Fruit fly (Drosophila melanogaster) whole organism, embryonic: ENCODE measurements around the gene CG31735.

Experiments used
- Ada2b ChIP-seq: fragments of 200-800 bp; sonication (Bioruptor generic); IDR thresholded peaks from 2 replicates; pipeline ENCODE4 v1.3.6; 2022; ENCODE audit warnings: missing biosample characterization, missing genetic modification characterization
- Asciz ChIP-seq: fragments of 200-800 bp; sonication (Bioruptor generic); optimal IDR thresholded peaks from 2 replicates; lab custom pipeline; 2017; ENCODE audit warnings: missing biosample characterization, mild to moderate bottlenecking, missing genetic modification characterization, missing genetic modification reagents
- C15 ChIP-seq: fragments of 200-800 bp; sonication (Bioruptor generic); IDR thresholded peaks from 3 replicates; pipeline ENCODE4 v1.3.6; 2022; ENCODE audit warnings: missing biosample characterization, missing genetic modification characterization
- CG10209 ChIP-seq: fragments of 200-800 bp; sonication (Bioruptor generic); optimal IDR thresholded peaks from 3 replicates; lab custom pipeline; 2017; ENCODE audit warnings: missing biosample characterization, mild to moderate bottlenecking, missing genetic modification characterization, missing genetic modification reagents
- CG10274 ChIP-seq: fragments of 200-800 bp; sonication (Bioruptor generic); optimal IDR thresholded peaks from 3 replicates; lab custom pipeline; 2017; ENCODE audit warnings: missing biosample characterization, mild to moderate bottlenecking, missing genetic modification characterization
- CG10462 ChIP-seq: fragments of 200-800 bp; sonication (Bioruptor generic); optimal IDR thresholded peaks from 2 replicates; lab custom pipeline; 2016; ENCODE audit warnings: missing biosample characterization, missing genetic modification characterization
- CG11398 ChIP-seq: fragments of 200-800 bp; sonication (Bioruptor generic); optimal IDR thresholded peaks from 2 replicates; lab custom pipeline; 2016; ENCODE audit warnings: missing biosample characterization, missing genetic modification characterization
- CG12236 ChIP-seq: fragments of 200-800 bp; sonication (Bioruptor generic); optimal IDR thresholded peaks from 2 replicates; lab custom pipeline; 2016; ENCODE audit warnings: missing biosample characterization, missing genetic modification characterization
- CG13123 ChIP-seq: fragments of 200-800 bp; sonication (Bioruptor generic); optimal IDR thresholded peaks from 2 replicates; lab custom pipeline; 2016; ENCODE audit warnings: missing biosample characterization, missing genetic modification characterization
- CG13424 ChIP-seq: fragments of 200-800 bp; sonication (Bioruptor generic); optimal IDR thresholded peaks from 2 replicates; lab custom pipeline; 2019; ENCODE audit warnings: missing biosample characterization, mild to moderate bottlenecking, missing genetic modification characterization, moderate library complexity
- CG17359 ChIP-seq: fragments of 200-800 bp; sonication (Bioruptor generic); optimal IDR thresholded peaks from 3 replicates; lab custom pipeline; 2018; ENCODE audit warnings: missing biosample characterization, mild to moderate bottlenecking, missing genetic modification characterization, moderate library complexity
- CG18619 ChIP-seq: fragments of 200-800 bp; sonication (Bioruptor generic); optimal IDR thresholded peaks from 3 replicates; lab custom pipeline; 2017; ENCODE audit warnings: missing biosample characterization, mild to moderate bottlenecking, missing genetic modification characterization
- CG2120 ChIP-seq: fragments of 200-800 bp; sonication (Bioruptor generic); optimal IDR thresholded peaks from 3 replicates; lab custom pipeline; 2016; ENCODE audit warnings: missing biosample characterization, missing genetic modification characterization
- CG2129 ChIP-seq: fragments of 200-800 bp; sonication (Bioruptor generic); IDR thresholded peaks from 2 replicates; pipeline ENCODE4 v1.3.6; 2022; ENCODE audit warnings: missing biosample characterization, missing genetic modification characterization; ENCODE audit not compliant: partially characterized antibody
- CG3407 ChIP-seq: fragments of 200-800 bp; sonication (Bioruptor generic); optimal IDR thresholded peaks from 2 replicates; lab custom pipeline; 2018; ENCODE audit warnings: missing biosample characterization, mild to moderate bottlenecking, missing genetic modification characterization
- CG4404 ChIP-seq: fragments of 200-800 bp; sonication (Bioruptor generic); IDR thresholded peaks from 2 replicates; pipeline ENCODE4 v1.3.6; 2022; ENCODE audit warnings: missing biosample characterization, missing genetic modification characterization
- CG4424 ChIP-seq: fragments of 200-800 bp; sonication (Bioruptor generic); optimal IDR thresholded peaks from 3 replicates; lab custom pipeline; 2016; ENCODE audit warnings: missing biosample characterization, missing genetic modification characterization
- CG6689 ChIP-seq: fragments of 200-800 bp; sonication (Bioruptor generic); IDR thresholded peaks from 2 replicates; pipeline ENCODE4 v1.3.6; 2022; ENCODE audit warnings: missing biosample characterization, missing genetic modification characterization
- CG8944 ChIP-seq: fragments of 200-800 bp; sonication (Bioruptor generic); optimal IDR thresholded peaks from 3 replicates; lab custom pipeline; 2016; ENCODE audit warnings: missing biosample characterization, missing genetic modification characterization
- D ChIP-seq, 2 experiments: fragments of 200-800 bp in 1 of 2; fragments of >200 bp in 1 of 2; sonication (Bioruptor generic) in 1 of 2; optimal IDR thresholded peaks; 2 replicates in 1 of 2; 3 replicates in 1 of 2; lab custom pipeline; 2017; ENCODE audit warnings: mild to moderate bottlenecking in 1 of 2, missing biosample characterization in 1 of 2, missing genetic modification characterization in 1 of 2, missing genetic modification reagents in 1 of 2
- Dad ChIP-seq: fragments of 200-800 bp; sonication (Bioruptor generic); optimal IDR thresholded peaks from 3 replicates; lab custom pipeline; 2016; ENCODE audit warnings: missing biosample characterization, missing genetic modification characterization
- Dip2 ChIP-seq: fragments of 200-800 bp; sonication (Bioruptor generic); IDR thresholded peaks from 2 replicates; pipeline ENCODE4 v1.3.6; 2022; ENCODE audit warnings: missing biosample characterization, missing genetic modification characterization
- GATAe ChIP-seq: fragments of 200-800 bp; sonication (Bioruptor generic); conservative IDR thresholded peaks from 2 replicates; pipeline ENCODE4 v1.3.6; 2022; ENCODE audit warnings: missing biosample characterization, missing genetic modification characterization
- HLH54F ChIP-seq: fragments of 200-800 bp; sonication (Bioruptor generic); optimal IDR thresholded peaks from 3 replicates; lab custom pipeline; 2016; ENCODE audit warnings: missing biosample characterization, missing genetic modification characterization
- Hr78 ChIP-seq, 2 experiments: fragments of 200-800 bp in 1 of 2; fragments of >200 bp in 1 of 2; sonication (Bioruptor generic) in 1 of 2; optimal IDR thresholded peaks; 2 replicates each; lab custom pipeline; 2017 to 2019; ENCODE audit warnings: missing biosample characterization in 2 of 2, missing genetic modification characterization in 2 of 2, mild to moderate bottlenecking in 1 of 2, moderate library complexity in 1 of 2
- Oaz ChIP-seq: fragments of 200-800 bp; sonication (Bioruptor generic); IDR thresholded peaks from 2 replicates; pipeline ENCODE4 v1.3.6; 2022; ENCODE audit warnings: missing biosample characterization, missing genetic modification characterization
- Sox102F ChIP-seq: fragments of 200-800 bp; sonication (Bioruptor generic); optimal IDR thresholded peaks from 2 replicates; lab custom pipeline; 2018; ENCODE audit warnings: missing biosample characterization, mild to moderate bottlenecking, missing genetic modification characterization, moderate library complexity
- Vsx1 ChIP-seq: fragments of 200-800 bp; sonication (Bioruptor generic); optimal IDR thresholded peaks from 2 replicates; lab custom pipeline; 2017; ENCODE audit warnings: missing biosample characterization, mild to moderate bottlenecking, missing genetic modification characterization, missing genetic modification reagents
- YL-1 ChIP-seq: fragments of 200-800 bp; sonication (Bioruptor generic); optimal IDR thresholded peaks from 3 replicates; lab custom pipeline; 2017; ENCODE audit warnings: missing biosample characterization, mild to moderate bottlenecking, missing genetic modification characterization
- ase ChIP-seq: fragments of 200-800 bp; sonication (Bioruptor generic); IDR thresholded peaks from 3 replicates; pipeline ENCODE4 v1.3.6; 2022; ENCODE audit warnings: missing biosample characterization, missing genetic modification characterization
- br ChIP-seq: fragments of >200 bp; optimal IDR thresholded peaks from 2 replicates; lab custom pipeline; 2017
- chm ChIP-seq: fragments of 200-800 bp; sonication (Bioruptor generic); IDR thresholded peaks from 2 replicates; pipeline ENCODE4 v1.3.6; 2022; ENCODE audit warnings: missing biosample characterization, missing genetic modification characterization
- chn ChIP-seq: fragments of 200-800 bp; sonication (Bioruptor generic); optimal IDR thresholded peaks from 2 replicates; lab custom pipeline; 2016; ENCODE audit warnings: missing biosample characterization, missing genetic modification characterization
- esg ChIP-seq: fragments of 200-800 bp; sonication (Bioruptor generic); conservative IDR thresholded peaks from 2 replicates; pipeline ENCODE4 v1.3.6; 2022; ENCODE audit warnings: missing biosample characterization, missing genetic modification characterization
- eyg ChIP-seq: fragments of 200-800 bp; sonication (Bioruptor generic); optimal IDR thresholded peaks from 3 replicates; lab custom pipeline; 2016; ENCODE audit warnings: missing biosample characterization, missing genetic modification characterization
- gcm2 ChIP-seq: fragments of 200-800 bp; sonication (Bioruptor generic); optimal IDR thresholded peaks from 2 replicates; lab custom pipeline; 2016; ENCODE audit warnings: missing biosample characterization, missing genetic modification characterization
- kah ChIP-seq: fragments of 200-800 bp; sonication (Bioruptor generic); optimal IDR thresholded peaks from 2 replicates; lab custom pipeline; 2018; ENCODE audit warnings: missing biosample characterization, mild to moderate bottlenecking, missing genetic modification characterization
- klu ChIP-seq: fragments of 200-800 bp; sonication (Bioruptor generic); IDR thresholded peaks from 2 replicates; pipeline ENCODE4 v1.3.6; 2022; ENCODE audit warnings: missing biosample characterization, missing genetic modification characterization
- knrl ChIP-seq: fragments of 200-800 bp; sonication (Bioruptor generic); IDR thresholded peaks from 3 replicates; pipeline ENCODE4 v1.3.6; 2022; ENCODE audit warnings: missing biosample characterization, missing genetic modification characterization; ENCODE audit not compliant: partially characterized antibody
- mirr ChIP-seq: fragments of 200-800 bp; sonication (Bioruptor generic); optimal IDR thresholded peaks from 3 replicates; lab custom pipeline; 2018; ENCODE audit warnings: missing biosample characterization, mild to moderate bottlenecking, missing genetic modification characterization
- otp ChIP-seq: fragments of 200-800 bp; sonication (Bioruptor generic); IDR thresholded peaks from 3 replicates; pipeline ENCODE4, ENCODE4 v1.3.6; 2022; ENCODE audit warnings: missing biosample characterization, missing genetic modification characterization
- pho ChIP-seq: fragments of 200-800 bp; sonication (Bioruptor generic); optimal IDR thresholded peaks from 2 replicates; lab custom pipeline; 2016; ENCODE audit warnings: missing biosample characterization, missing genetic modification characterization
- pita ChIP-seq: fragments of 200-800 bp; sonication (Bioruptor generic); optimal IDR thresholded peaks from 2 replicates; lab custom pipeline; 2017; ENCODE audit warnings: missing biosample characterization, mild to moderate bottlenecking, missing genetic modification characterization
- pnt ChIP-seq: fragments of 200-800 bp; sonication (Bioruptor generic); optimal IDR thresholded peaks from 3 replicates; lab custom pipeline; 2016; ENCODE audit warnings: missing biosample characterization, missing genetic modification characterization
- pros ChIP-seq: fragments of 200-800 bp; sonication (Bioruptor generic); optimal IDR thresholded peaks from 3 replicates; lab custom pipeline; 2019; ENCODE audit warnings: missing biosample characterization, mild to moderate bottlenecking, missing genetic modification characterization, moderate library complexity
- salm ChIP-seq: fragments of 200-800 bp; sonication (Bioruptor generic); optimal IDR thresholded peaks from 2 replicates; lab custom pipeline; 2018; ENCODE audit warnings: missing biosample characterization, mild to moderate bottlenecking, missing genetic modification characterization
- slou ChIP-seq: fragments of 200-800 bp; sonication (Bioruptor generic); optimal IDR thresholded peaks from 3 replicates; lab custom pipeline; 2016; ENCODE audit warnings: missing biosample characterization, missing genetic modification characterization
- tin ChIP-seq: fragments of 200-800 bp; sonication (Bioruptor generic); optimal IDR thresholded peaks from 3 replicates; lab custom pipeline; 2016; ENCODE audit warnings: missing biosample characterization, missing genetic modification characterization
- zf30C ChIP-seq: fragments of 200-800 bp; sonication (Bioruptor generic); optimal IDR thresholded peaks from 3 replicates; lab custom pipeline; 2018; ENCODE audit warnings: missing biosample characterization, mild to moderate bottlenecking, missing genetic modification characterization
- zfh1 ChIP-seq: fragments of 200-800 bp; sonication (Bioruptor generic); IDR thresholded peaks from 3 replicates; pipeline ENCODE4 v1.3.6; 2022; ENCODE audit warnings: missing biosample characterization, missing genetic modification characterization

CG31735 gene

DNA sequence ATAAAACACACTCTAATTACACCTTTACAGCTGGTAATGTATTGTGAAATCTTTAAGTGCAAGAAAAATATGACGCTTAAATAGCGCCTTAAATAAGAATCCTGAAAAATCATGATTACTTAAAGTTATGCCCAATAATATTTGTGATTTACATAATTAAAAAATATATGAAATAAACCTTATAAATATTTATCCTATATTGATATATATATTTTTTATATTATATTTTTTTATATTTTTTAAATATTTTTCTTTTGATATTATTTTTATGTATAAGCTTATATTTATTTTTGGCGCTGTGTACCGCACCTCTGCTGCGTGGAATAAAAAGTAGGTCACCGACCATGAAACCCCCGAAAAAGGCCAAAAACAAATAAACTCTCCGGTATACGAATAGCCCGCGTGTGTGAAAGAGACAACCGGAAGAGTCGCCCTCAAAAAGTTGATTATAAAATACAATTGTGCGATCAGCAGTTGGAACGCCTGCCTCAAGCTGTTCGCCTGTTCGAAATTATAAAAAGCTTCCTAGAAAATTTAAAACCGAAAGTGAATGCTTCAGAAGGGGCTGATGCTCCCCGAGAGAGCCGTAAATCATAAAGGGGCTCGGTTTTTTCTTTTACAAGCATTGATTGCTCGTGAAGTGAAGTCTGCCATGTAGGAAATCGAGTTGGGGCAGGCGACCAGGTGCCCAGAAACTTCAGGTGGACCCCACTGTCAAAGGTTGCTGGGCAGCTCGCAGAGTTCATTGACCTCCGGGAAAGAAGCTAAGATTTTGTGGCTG, 13.4 kb downstream of the CG31735 start (continued):
- peak in 1 of 2 experiments; percentile 95 for TF ChIP-seq Hr78 (GFP tag; optimal IDR thresholded peaks at IDR 0.05; lab: Kevin White, UChicago)
- no peak for TF ChIP-seq br
- TF ChIP-seq gcm2, result no peak
- TF ChIP-seq pnt (GFP tag; lab: Kevin White, UChicago), result no peak
- TF ChIP-seq ase, result no peak; the same call in 2 of the 3 replicates
- TF ChIP-seq Dad, result no peak
- TF ChIP-seq CG10209, result peak; percentile 63
- TF ChIP-seq CG2120 (GFP tag; lab: Kevin White, UChicago), result no peak
- peak; percentile 21 for TF ChIP-seq CG3407 (GFP tag; lab: Kevin White, UChicago)
- TF ChIP-seq CG4424 (GFP tag; lab: Kevin White, UChicago), result peak; percentile 15
- peak; percentile 44 for TF ChIP-seq CG6689 (GFP tag; lab: Robert Waterston, UW)
- TF ChIP-seq pita (GFP tag; lab: Kevin White, UChicago), result no peak
- no peak for TF ChIP-seq HLH54F (GFP tag; lab: Kevin White, UChicago)
- no peak for TF ChIP-seq otp (GFP tag; lab: Robert Waterston, UW)
- peak; percentile 71 for TF ChIP-seq CG17359 (tag; lab: Kevin White, UChicago)
- peak; percentile 65 for TF ChIP-seq Asciz (GFP tag; lab: Kevin White, UChicago)
- no peak for TF ChIP-seq CG10462
- TF ChIP-seq pros (GFP tag; lab: Kevin White, UChicago), result peak; percentile 84
- no peak for TF ChIP-seq slou (GFP tag; lab: Kevin White, UChicago)
- no peak for TF ChIP-seq CG10274 (GFP tag; lab: Kevin White, UChicago)
- peak; percentile 82 for TF ChIP-seq mirr
- no peak for TF ChIP-seq C15
- TF ChIP-seq Dip2 (GFP tag; lab: Robert Waterston, UW), result no peak
- peak; percentile 77 for TF ChIP-seq CG13424
- no peak; the same call in 1 of the 2 replicates for TF ChIP-seq chm (GFP tag; lab: Robert Waterston, UW)
- TF ChIP-seq eyg, result no peak
- no peak for TF ChIP-seq CG13123
- TF ChIP-seq Sox102F (GFP tag; lab: Kevin White, UChicago), result peak; percentile 83
- TF ChIP-seq D (optimal IDR thresholded peaks at IDR 0.05; lab: Kevin White, UChicago), result no peak
- TF ChIP-seq D (GFP tag; optimal IDR thresholded peaks at IDR 0.05; lab: Kevin White, UChicago), result peak; percentile 37
- peak; percentile 55 for TF ChIP-seq salm (tag; lab: Kevin White, UChicago)
- TF ChIP-seq kah (GFP tag; lab: Kevin White, UChicago), result peak; percentile 40
- peak; percentile 48 for TF ChIP-seq CG18619
- TF ChIP-seq esg (GFP tag; lab: Robert Waterston, UW), result 0 out of 2 replicates have a peak, but pooled peaks have one; percentile 4
- no peak for TF ChIP-seq Ada2b (GFP tag; lab: Robert Waterston, UW)
- no peak for TF ChIP-seq CG11398 (GFP tag; lab: Kevin White, UChicago)
- no peak for TF ChIP-seq CG2129 (GFP tag; lab: Robert Waterston, UW)
- TF ChIP-seq Oaz (GFP tag; lab: Robert Waterston, UW), result no peak
- peak; percentile 62 for TF ChIP-seq zf30C (GFP tag; lab: Kevin White, UChicago)
- peak; percentile 35; the same call in 1 of the 3 replicates for TF ChIP-seq knrl (GFP tag; lab: Robert Waterston, UW)
- TF ChIP-seq YL-1 (GFP tag; lab: Kevin White, UChicago), result no peak
- no peak for TF ChIP-seq CG12236 (GFP tag; lab: Kevin White, UChicago)
- TF ChIP-seq zfh1, result no peak
- TF ChIP-seq pho, result no peak
- no peak for TF ChIP-seq tin
- TF ChIP-seq GATAe, result no peak
- TF ChIP-seq Vsx1 (GFP tag; lab: Kevin White, UChicago), result no peak
- TF ChIP-seq CG4404, result no peak
- no peak for TF ChIP-seq chn (GFP tag; lab: Kevin White, UChicago)
- no peak for TF ChIP-seq klu (GFP tag; lab: Robert Waterston, UW)
- TF ChIP-seq CG8944 (GFP tag; lab: Kevin White, UChicago), result no peak
